Worm (Caenorhabditis elegans): ENCODE measurements around the gene E01G6.1.

- no peak for TF ChIP-seq nhr-90 (tag; optimal IDR thresholded peaks at IDR 0.05; ENCODE audit: poor library complexity)
- no peak for TF ChIP-seq fkh-4 (tag; optimal IDR thresholded peaks at IDR 0.05; ENCODE audit: borderline replicate concordance)
- TF ChIP-seq pqm-1 (tag; optimal IDR thresholded peaks at IDR 0.05): no peak
- TF ChIP-seq hlh-17 (GFP tag; optimal IDR thresholded peaks at IDR 0.05; ENCODE audit: borderline replicate concordance): no peak
- no peak for TF ChIP-seq Y116A8C.19 (tag; optimal IDR thresholded peaks at IDR 0.05; ENCODE audit: borderline replicate concordance)
- no peak for TF ChIP-seq skn-1 (tag; optimal IDR thresholded peaks at IDR 0.05)
- TF ChIP-seq nhr-237 (tag; optimal IDR thresholded peaks at IDR 0.05): no peak
- no peak for TF ChIP-seq hlh-4 (tag; optimal IDR thresholded peaks at IDR 0.05)
- no peak for TF ChIP-seq unc-98 (GFP tag; IDR thresholded peaks at IDR 0.05)
- no peak for TF ChIP-seq unc-86 (tag; optimal IDR thresholded peaks at IDR 0.05)
- TF ChIP-seq nhr-11 (tag; optimal IDR thresholded peaks at IDR 0.05): no peak
- no peak for TF ChIP-seq C16A3.4 (tag; optimal IDR thresholded peaks at IDR 0.05)
Measured at ce11 chrX:12241457-12241856, 19.2 kb upstream of the E01G6.1 start, which contains the start of gene cest-3.
